Fruit fly (Drosophila melanogaster) whole organism, embryonic: Measurements from ENCODE around the gene simj.
A peak's percentile ranks its signal among the peaks of the same experiment; 100 is the strongest.

Experiments used
- CG14014 ChIP-seq: fragments of 200-800 bp; sonication (Bioruptor generic); IDR thresholded peaks from 2 replicates; pipeline ENCODE4 v1.3.6; 2022; ENCODE audit warnings: missing biosample characterization, missing genetic modification characterization
- CG14710 ChIP-seq: fragments of 200-800 bp; sonication (Bioruptor generic); optimal IDR thresholded peaks from 3 replicates; lab custom pipeline; 2019; ENCODE audit warnings: missing biosample characterization, mild to moderate bottlenecking, missing genetic modification characterization, moderate library complexity
- CG14965 ChIP-seq: fragments of 200-800 bp; sonication (Bioruptor generic); optimal IDR thresholded peaks from 2 replicates; lab custom pipeline; 2016; ENCODE audit warnings: missing biosample characterization, missing genetic modification characterization, borderline replicate concordance
- CG15073 ChIP-seq: fragments of 200-800 bp; sonication (Bioruptor generic); optimal IDR thresholded peaks from 2 replicates; lab custom pipeline; 2016; ENCODE audit warnings: missing biosample characterization, missing genetic modification characterization
- CG15601 ChIP-seq: fragments of 200-800 bp; sonication (Bioruptor generic); optimal IDR thresholded peaks from 3 replicates; lab custom pipeline; 2019; ENCODE audit warnings: missing biosample characterization, mild to moderate bottlenecking, missing genetic modification characterization, moderate library complexity
- CG16779 ChIP-seq: fragments of 200-800 bp; sonication (Bioruptor generic); IDR thresholded peaks from 2 replicates; pipeline ENCODE4 v1.3.6; 2022; ENCODE audit warnings: missing biosample characterization, missing genetic modification characterization
- CG16863 ChIP-seq: fragments of 200-800 bp; sonication (Bioruptor generic); optimal IDR thresholded peaks from 3 replicates; lab custom pipeline; 2016; ENCODE audit warnings: missing biosample characterization, missing genetic modification characterization
- CG17186 ChIP-seq: fragments of 200-800 bp; sonication (Bioruptor generic); optimal IDR thresholded peaks from 3 replicates; lab custom pipeline; 2017; ENCODE audit warnings: missing biosample characterization, missing genetic modification reagents, missing genetic modification characterization
- CG17612 ChIP-seq: fragments of 200-800 bp; sonication (Bioruptor generic); IDR thresholded peaks from 2 replicates; pipeline ENCODE4 v1.3.6; 2022; ENCODE audit warnings: missing biosample characterization, missing genetic modification characterization
- CG18011 ChIP-seq: fragments of 200-800 bp; sonication (Bioruptor generic); optimal IDR thresholded peaks from 2 replicates; lab custom pipeline; 2017; ENCODE audit warnings: missing biosample characterization, missing genetic modification characterization, mild to moderate bottlenecking, moderate library complexity, missing genotype
- CG30403 ChIP-seq: fragments of 200-800 bp; sonication (Bioruptor generic); optimal IDR thresholded peaks from 3 replicates; lab custom pipeline; 2016; ENCODE audit warnings: missing biosample characterization, missing genetic modification characterization
- CG3726 ChIP-seq: fragments of 200-800 bp; sonication (Bioruptor generic); IDR thresholded peaks from 3 replicates; pipeline ENCODE4, ENCODE4 v1.3.6; 2022; ENCODE audit warnings: missing biosample characterization, missing genetic modification characterization
- CG4820 ChIP-seq: fragments of 200-800 bp; sonication (Bioruptor generic); optimal IDR thresholded peaks from 3 replicates; lab custom pipeline; 2016; ENCODE audit warnings: missing biosample characterization, missing genetic modification characterization
- CG4854 ChIP-seq: fragments of 200-800 bp; sonication (Bioruptor generic); optimal IDR thresholded peaks from 2 replicates; lab custom pipeline; 2016; ENCODE audit warnings: missing biosample characterization, missing genetic modification characterization, inconsistent platforms
- CG7372 ChIP-seq: fragments of 200-800 bp; sonication (Bioruptor generic); IDR thresholded peaks from 2 replicates; pipeline ENCODE4 v1.3.6; 2022; ENCODE audit warnings: missing biosample characterization, missing genetic modification characterization
- CG7963 ChIP-seq: fragments of 200-800 bp; sonication (Bioruptor generic); IDR thresholded peaks from 3 replicates; pipeline ENCODE4 v1.3.6; 2022; ENCODE audit warnings: missing biosample characterization, missing genetic modification characterization; ENCODE audit not compliant: partially characterized antibody
- CG8388 ChIP-seq: fragments of 200-800 bp; sonication (Bioruptor generic); optimal IDR thresholded peaks from 2 replicates; lab custom pipeline; 2019; ENCODE audit warnings: missing biosample characterization, mild to moderate bottlenecking, missing genetic modification characterization, moderate library complexity
- CG9215 ChIP-seq: fragments of 200-800 bp; sonication (Bioruptor generic); IDR thresholded peaks from 2 replicates; pipeline ENCODE4 v1.3.6; 2022; ENCODE audit warnings: missing biosample characterization, missing genetic modification characterization
- E2f1 ChIP-seq: fragments of 200-800 bp; sonication (Bioruptor generic); IDR thresholded peaks from 2 replicates; pipeline ENCODE4 v1.3.6; 2022; ENCODE audit warnings: missing biosample characterization, missing genetic modification characterization
- Ets65A ChIP-seq: fragments of 200-800 bp; sonication (Bioruptor generic); peaks from one replicate; lab custom pipeline; 2016; ENCODE audit warnings: missing biosample characterization, missing genetic modification characterization
- Fer1 ChIP-seq: fragments of 200-800 bp; sonication (Bioruptor generic); optimal IDR thresholded peaks from 2 replicates; lab custom pipeline; 2017; ENCODE audit warnings: missing biosample characterization, mild to moderate bottlenecking, missing genetic modification characterization
- Opbp ChIP-seq: fragments of 200-800 bp; sonication (Bioruptor generic); IDR thresholded peaks from 3 replicates; pipeline ENCODE4 v1.3.6; 2022; ENCODE audit warnings: missing biosample characterization, missing genetic modification characterization; ENCODE audit not compliant: partially characterized antibody
- Rfx ChIP-seq: fragments of 200-800 bp; sonication (Bioruptor generic); IDR thresholded peaks from 2 replicates; pipeline ENCODE4 v1.3.6; 2022; ENCODE audit warnings: missing biosample characterization, missing genetic modification characterization
- Scr ChIP-seq: fragments of 200-800 bp; sonication (Bioruptor generic); IDR thresholded peaks from 2 replicates; pipeline ENCODE4 v1.3.6; 2022; ENCODE audit warnings: missing biosample characterization, missing genetic modification characterization; ENCODE audit not compliant: partially characterized antibody
- Sin3A ChIP-seq: fragments of >200 bp; optimal IDR thresholded peaks from 2 replicates; lab custom pipeline; 2018
- aop ChIP-seq: fragments of 200-800 bp; sonication (Bioruptor generic); IDR thresholded peaks from 2 replicates; pipeline ENCODE4 v1.3.6; 2022; ENCODE audit warnings: missing biosample characterization, missing genetic modification characterization
- ap ChIP-seq: fragments of 200-800 bp; sonication (Bioruptor generic); IDR thresholded peaks from 2 replicates; pipeline ENCODE4 v1.3.6; 2022; ENCODE audit warnings: missing biosample characterization, missing genetic modification characterization
- az2 ChIP-seq: fragments of 200-800 bp; sonication (Bioruptor generic); optimal IDR thresholded peaks from 3 replicates; lab custom pipeline; 2016; ENCODE audit warnings: missing biosample characterization, missing genetic modification characterization
- bab2 ChIP-seq: fragments of 200-800 bp; sonication (Bioruptor generic); optimal IDR thresholded peaks from 2 replicates; lab custom pipeline; 2016; ENCODE audit warnings: missing biosample characterization, missing genetic modification characterization
- br ChIP-seq: fragments of >200 bp; optimal IDR thresholded peaks from 2 replicates; lab custom pipeline; 2017
- chm ChIP-seq: fragments of 200-800 bp; sonication (Bioruptor generic); IDR thresholded peaks from 2 replicates; pipeline ENCODE4 v1.3.6; 2022; ENCODE audit warnings: missing biosample characterization, missing genetic modification characterization
- dimm ChIP-seq: fragments of 200-800 bp; sonication (Bioruptor generic); IDR thresholded peaks from 2 replicates; pipeline ENCODE4 v1.3.6; 2022; ENCODE audit warnings: missing biosample characterization, missing genetic modification characterization
- dm ChIP-seq: fragments of 200-800 bp; sonication (Bioruptor generic); optimal IDR thresholded peaks from 3 replicates; lab custom pipeline; 2016; ENCODE audit warnings: missing biosample characterization, missing genetic modification characterization
- exex ChIP-seq: fragments of 200-800 bp; sonication (Bioruptor generic); optimal IDR thresholded peaks from 4 replicates; lab custom pipeline; 2018; ENCODE audit warnings: missing biosample characterization, mild to moderate bottlenecking, missing genetic modification characterization, moderate library complexity
- fd64A ChIP-seq: fragments of 200-800 bp; sonication (Bioruptor generic); optimal IDR thresholded peaks from 3 replicates; lab custom pipeline; 2018; ENCODE audit warnings: missing biosample characterization, mild to moderate bottlenecking, missing genetic modification characterization
- gem ChIP-seq: fragments of 200-800 bp; sonication (Bioruptor generic); optimal IDR thresholded peaks from 2 replicates; lab custom pipeline; 2019; ENCODE audit warnings: missing biosample characterization, mild to moderate bottlenecking, missing genetic modification characterization, moderate library complexity
- jumu ChIP-seq: fragments of 200-800 bp; sonication (Bioruptor generic); optimal IDR thresholded peaks from 3 replicates; lab custom pipeline; 2016; ENCODE audit warnings: missing biosample characterization, missing genetic modification characterization
- knrl ChIP-seq: fragments of 200-800 bp; sonication (Bioruptor generic); IDR thresholded peaks from 3 replicates; pipeline ENCODE4 v1.3.6; 2022; ENCODE audit warnings: missing biosample characterization, missing genetic modification characterization; ENCODE audit not compliant: partially characterized antibody
- lab ChIP-seq: fragments of 200-800 bp; sonication (Bioruptor generic); optimal IDR thresholded peaks from 3 replicates; lab custom pipeline; 2017; ENCODE audit warnings: missing biosample characterization, missing genetic modification characterization, mild to moderate bottlenecking, moderate library complexity, missing genetic modification reagents
- nau ChIP-seq: fragments of 200-800 bp; sonication (Bioruptor generic); optimal IDR thresholded peaks from 3 replicates; lab custom pipeline; 2017; ENCODE audit warnings: missing biosample characterization, mild to moderate bottlenecking, missing genetic modification characterization, missing genetic modification reagents
- nmo ChIP-seq: fragments of 200-800 bp; sonication (Bioruptor generic); optimal IDR thresholded peaks from 2 replicates; lab custom pipeline; 2018; ENCODE audit warnings: missing biosample characterization, mild to moderate bottlenecking, missing genetic modification characterization, moderate library complexity
- pb ChIP-seq: fragments of 200-800 bp; sonication (Bioruptor generic); optimal IDR thresholded peaks from 3 replicates; lab custom pipeline; 2016; ENCODE audit warnings: missing biosample characterization, missing genetic modification characterization
- pita ChIP-seq: fragments of 200-800 bp; sonication (Bioruptor generic); optimal IDR thresholded peaks from 2 replicates; lab custom pipeline; 2017; ENCODE audit warnings: missing biosample characterization, mild to moderate bottlenecking, missing genetic modification characterization
- pnt ChIP-seq: fragments of 200-800 bp; sonication (Bioruptor generic); optimal IDR thresholded peaks from 3 replicates; lab custom pipeline; 2016; ENCODE audit warnings: missing biosample characterization, missing genetic modification characterization
- prd ChIP-seq, 3 experiments: fragments of >200 bp in 2 of 3; fragments of 200-800 bp in 1 of 3; sonication (Bioruptor generic) in 1 of 3; optimal IDR thresholded peaks in 2 of 3; IDR thresholded peaks in 1 of 3; 2 replicates in 2 of 3; 3 replicates in 1 of 3; pipeline versions ENCODE4 v1.3.6 to Lab custom; 2017 to 2022; ENCODE audit warnings: missing biosample characterization in 1 of 3, missing genetic modification characterization in 1 of 3
- ssp ChIP-seq: fragments of 200-800 bp; sonication (Bioruptor generic); IDR thresholded peaks from 2 replicates; pipeline ENCODE4 v1.3.6; 2022; ENCODE audit warnings: missing biosample characterization, missing genetic modification characterization
- tio ChIP-seq: fragments of 200-800 bp; sonication (Bioruptor generic); optimal IDR thresholded peaks from 2 replicates; lab custom pipeline; 2017; ENCODE audit warnings: missing biosample characterization, missing genetic modification characterization, inconsistent platforms
- tll ChIP-seq, 2 experiments: fragments of 200-800 bp in 1 of 2; fragments of >200 bp in 1 of 2; sonication (Bioruptor generic) in 1 of 2; optimal IDR thresholded peaks; 2 replicates each; lab custom pipeline; 2017 to 2019; ENCODE audit warnings: missing biosample characterization in 2 of 2, missing genetic modification characterization in 2 of 2, mild to moderate bottlenecking in 1 of 2, moderate library complexity in 1 of 2
- vvl ChIP-seq: fragments of 200-800 bp; sonication (Bioruptor generic); IDR thresholded peaks from 2 replicates; pipeline ENCODE4 v1.3.6; 2022; ENCODE audit warnings: missing biosample characterization, missing genetic modification characterization
- wor ChIP-seq: fragments of 200-800 bp; sonication (Bioruptor generic); IDR thresholded peaks from 2 replicates; pipeline ENCODE4 v1.3.6; 2022; ENCODE audit warnings: missing biosample characterization, missing genetic modification characterization

The simj gene

DNA sequence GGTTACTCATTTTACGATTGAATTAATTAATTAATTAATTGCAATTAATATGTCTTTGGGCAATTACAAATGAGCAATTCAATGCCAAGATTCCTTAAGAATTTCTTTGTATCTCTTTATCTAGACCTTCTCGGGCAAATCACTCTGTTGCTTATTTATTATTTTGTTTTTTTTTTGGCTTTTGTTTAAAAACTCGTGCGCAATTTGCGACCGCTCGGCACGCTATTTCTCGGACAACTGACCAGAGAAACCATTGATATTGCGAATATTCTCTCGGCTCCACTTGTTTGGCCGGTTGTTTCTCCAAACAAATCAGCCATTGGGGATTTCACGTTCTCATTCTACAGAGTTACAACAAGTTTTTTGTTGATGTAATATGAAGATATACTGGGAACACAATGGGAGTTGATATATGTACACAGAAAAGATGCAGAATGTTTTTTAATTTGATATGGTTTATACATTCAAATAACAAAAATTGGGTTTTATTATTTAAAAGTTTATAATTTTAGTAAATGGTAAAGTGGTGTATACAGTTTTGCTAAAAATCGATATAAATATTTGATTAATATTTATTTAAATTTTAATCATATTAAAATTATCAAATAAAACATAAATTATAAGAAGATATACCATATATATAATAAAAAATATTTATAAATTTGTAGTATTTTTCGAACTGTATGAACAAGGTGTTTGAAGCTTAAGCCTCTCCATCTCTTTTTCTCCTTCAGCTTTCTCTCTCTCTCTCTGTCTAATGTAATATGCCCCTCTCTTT lies 32.3 kb downstream of the simj start, which contains the start of gene NijA (continued):
- TF ChIP-seq CG4854 (GFP tag; lab: Kevin White, UChicago) (no peak), CG14965 (GFP tag; lab: Kevin White, UChicago) (no peak), CG15073 (GFP tag; lab: Kevin White, UChicago) (no peak), knrl (no peak), exex (tag; lab: Kevin White, UChicago) (no peak), tio (GFP tag; lab: Kevin White, UChicago) (no peak), CG9215 (GFP tag; lab: Robert Waterston, UW) (no peak), Sin3A (lab: Kevin White, UChicago) (no peak), CG14710 (tag; lab: Kevin White, UChicago) (peak; percentile 32), nmo (GFP tag; lab: Kevin White, UChicago) (peak; percentile 54), pnt (no peak), dm (no peak), CG14014 (no peak), az2 (GFP tag; lab: Kevin White, UChicago) (no peak), fd64A (GFP tag; lab: Kevin White, UChicago) (no peak), CG7372 (GFP tag; lab: Robert Waterston, UW) (no peak), Ets65A (GFP tag; lab: Kevin White, UChicago) (no peak), pb (GFP tag; lab: Kevin White, UChicago) (no peak), jumu (GFP tag; lab: Kevin White, UChicago) (no peak), br (no peak), pita (GFP tag; lab: Kevin White, UChicago) (no peak), CG16779 (no peak), gem (tag; lab: Kevin White, UChicago) (peak; percentile 80), tll (GFP tag; optimal IDR thresholded peaks at IDR 0.05; lab: Kevin White, UChicago) (no peak), CG18011 (GFP tag; lab: Kevin White, UChicago) (no peak), vvl (GFP tag; lab: Robert Waterston, UW) (no peak), Scr (GFP tag; lab: Robert Waterston, UW) (no peak), CG3726 (no peak), ap (GFP tag; lab: Robert Waterston, UW) (no peak), Opbp (GFP tag; lab: Robert Waterston, UW) (no peak), Fer1 (no peak), E2f1 (GFP tag; lab: Robert Waterston, UW) (no peak), chm (GFP tag; lab: Robert Waterston, UW) (no peak), CG4820 (GFP tag; lab: Kevin White, UChicago) (no peak), ssp (GFP tag; lab: Robert Waterston, UW) (no peak), bab2 (GFP tag; lab: Kevin White, UChicago) (no peak), lab (GFP tag; lab: Kevin White, UChicago) (no peak), CG17186 (GFP tag; lab: Kevin White, UChicago) (no peak), CG17612 (GFP tag; lab: Robert Waterston, UW) (no peak), aop (GFP tag; lab: Robert Waterston, UW) (no peak), wor (GFP tag; lab: Robert Waterston, UW) (no peak), CG7963 (GFP tag; lab: Robert Waterston, UW) (no peak), prd (optimal IDR thresholded peaks at IDR 0.05; lab: Kevin White, UChicago) (no peak), prd (GFP tag; IDR thresholded peaks at IDR 0.05; lab: Robert Waterston, UW) (no peak), CG15601 (tag; lab: Kevin White, UChicago) (peak; percentile 35), CG8388 (GFP tag; lab: Kevin White, UChicago) (peak; percentile 48), CG16863 (GFP tag; lab: Kevin White, UChicago) (no peak), CG30403 (peak; percentile 18), dimm (GFP tag; lab: Robert Waterston, UW) (no peak), nau (GFP tag; lab: Kevin White, UChicago) (no peak), Rfx (GFP tag; lab: Robert Waterston, UW) (0 out of 2 replicates have a peak, but pooled peaks have one; percentile 22)
